Worm (Caenorhabditis elegans) whole organism, L4/young adult: ENCODE results near the gene ZK813.1.

Experiments
- W03F9.2 ChIP-seq: fragments of 150-350 bp; optimal IDR thresholded peaks from 2 replicates; lab custom pipeline; 2014; ENCODE audit warnings: missing biosample characterization, missing genetic modification characterization
- dao-5 ChIP-seq: sonication (generic microtip); optimal IDR thresholded peaks from 2 replicates; lab custom pipeline; 2016; ENCODE audit warnings: missing genotype, missing genetic modification characterization, moderate library complexity, missing compliant biosample characterization
- him-1 ChIP-seq: sonication (generic microtip); optimal IDR thresholded peaks from 2 replicates; lab custom pipeline; 2016; ENCODE audit warnings: missing genotype, missing genetic modification reagents, missing genetic modification characterization, missing compliant biosample characterization

Gene ZK813.1

DNA sequence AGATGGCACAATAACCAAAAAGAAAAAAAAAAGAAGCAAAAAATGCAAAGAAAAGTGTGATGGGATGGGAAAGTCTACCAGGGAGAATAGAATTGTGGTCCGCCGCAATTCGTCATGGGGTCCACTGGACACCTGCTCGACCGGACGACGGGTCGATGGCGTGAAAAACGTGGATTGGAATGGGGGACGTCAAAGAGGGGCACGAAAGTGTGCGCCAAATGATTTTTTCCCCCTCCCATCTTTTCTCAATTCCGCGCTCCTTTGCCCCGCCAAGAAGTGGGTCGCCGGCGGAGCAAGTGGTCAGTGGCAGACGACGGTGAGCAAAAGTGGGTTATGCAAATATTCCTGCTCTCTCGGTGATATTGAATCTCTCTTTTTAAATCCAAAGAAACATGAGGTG lies 21.8 kb downstream of the ZK813.1 start:
- TF ChIP-seq dao-5 (no peak), W03F9.2 (no peak), him-1 (tag; lab: Kevin White, UChicago) (no peak)

DNA sequence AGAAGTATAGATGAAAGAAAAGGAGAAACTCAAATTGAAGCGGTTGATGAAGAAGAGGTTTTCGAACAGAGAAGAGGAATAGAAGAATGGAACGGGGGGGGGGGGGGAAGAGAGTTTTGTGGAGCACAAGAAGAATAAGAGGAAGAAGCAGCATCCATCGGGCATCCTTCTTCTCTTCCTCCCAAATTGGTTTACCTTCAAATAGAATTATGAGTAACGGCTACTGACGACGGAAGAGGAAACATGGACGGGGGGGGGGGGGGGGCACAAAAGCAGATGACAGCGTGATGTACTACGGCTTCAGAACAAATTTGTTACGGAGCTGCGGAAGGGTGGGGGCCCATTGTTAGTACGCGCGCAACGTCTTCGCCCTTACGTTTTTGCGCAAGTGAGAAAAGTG lies 23.2 kb downstream of the ZK813.1 start:
- no peak for TF ChIP-seq him-1 (tag; lab: Kevin White, UChicago)
- TF ChIP-seq W03F9.2 = no peak
- no peak for TF ChIP-seq dao-5

DNA sequence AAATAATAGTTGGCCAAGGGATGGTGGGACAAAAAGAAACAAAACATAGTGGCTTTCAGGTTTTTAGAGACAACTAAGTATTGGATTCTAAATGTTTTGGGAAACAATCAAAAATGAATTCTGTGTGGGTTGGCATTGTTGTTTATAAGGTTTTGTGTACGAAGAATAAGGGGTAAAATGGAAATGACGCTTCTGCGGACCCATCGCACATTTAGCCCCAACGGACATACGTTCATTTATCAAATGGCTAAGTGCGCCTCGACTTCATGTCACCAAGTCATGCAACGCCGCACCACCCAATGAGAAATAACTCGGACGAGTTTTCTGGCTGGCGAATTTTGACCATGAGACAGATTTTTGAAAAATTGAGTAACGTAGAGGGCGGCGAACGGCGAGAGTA lies 24.2 kb downstream of the ZK813.1 start:
- TF ChIP-seq him-1 (tag; lab: Kevin White, UChicago) (no peak), W03F9.2 (no peak), dao-5 (no peak)

DNA sequence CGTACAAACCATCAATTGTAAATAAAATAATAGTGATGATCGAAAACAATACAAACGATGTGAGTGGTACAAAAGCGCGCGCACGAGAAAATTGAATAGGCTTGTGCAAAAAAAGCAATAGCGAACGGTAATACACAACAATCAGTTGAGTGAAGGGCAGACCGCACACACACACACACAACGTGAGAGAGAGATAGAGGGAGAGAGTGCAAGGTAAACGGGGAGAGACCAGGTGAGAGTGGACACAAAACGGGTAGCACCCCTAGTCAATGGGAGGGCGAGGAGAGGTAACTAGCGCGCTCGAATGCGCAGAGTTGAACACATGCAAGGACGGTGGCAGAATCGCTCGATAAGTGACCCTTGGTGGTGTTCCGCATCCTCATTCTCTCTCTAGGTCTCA lies 26.1 kb downstream of the ZK813.1 start:
- TF ChIP-seq W03F9.2 (no peak), dao-5 (no peak), him-1 (tag; lab: Kevin White, UChicago) (no peak)

DNA sequence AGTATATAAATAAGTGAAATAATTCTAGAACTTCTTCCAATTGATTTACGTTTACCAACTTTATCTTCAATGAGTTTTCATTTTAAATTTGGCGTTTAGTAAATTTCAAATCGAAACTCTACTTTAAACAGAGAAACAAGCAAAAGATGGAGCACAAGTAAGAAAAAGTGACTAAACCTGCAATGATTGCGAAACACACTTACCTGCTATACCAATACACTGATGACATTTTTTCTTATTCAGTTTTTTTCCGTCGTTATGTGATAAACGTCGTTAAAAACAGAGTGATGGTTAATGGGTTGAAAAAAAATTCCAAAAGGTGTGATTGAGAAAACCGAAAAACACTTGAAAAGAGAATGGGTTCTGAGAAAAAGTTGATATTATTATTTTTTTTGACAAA lies 27.7 kb downstream of the ZK813.1 start:
- TF ChIP-seq dao-5 (no peak), him-1 (tag; lab: Kevin White, UChicago) (no peak), W03F9.2 (no peak)

DNA sequence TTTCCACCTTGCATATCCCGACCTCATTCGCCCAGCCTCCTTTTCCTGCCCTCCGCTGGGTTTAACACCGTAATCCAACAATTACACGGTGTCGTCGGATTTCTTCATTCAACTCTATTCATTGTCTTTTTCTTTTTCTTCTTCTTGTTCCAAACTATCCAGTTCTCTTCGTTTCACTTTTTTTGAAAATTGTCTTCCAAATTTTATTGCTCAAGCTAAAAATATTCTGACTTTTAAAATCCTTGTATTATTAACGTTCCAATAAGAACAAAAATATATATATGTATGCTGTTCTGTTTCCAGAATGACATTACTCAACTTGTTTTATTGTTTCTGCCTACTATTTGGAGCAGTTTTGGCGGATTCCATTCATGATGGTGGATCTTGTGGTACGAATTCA lies 33.8 kb downstream of the ZK813.1 start, which contains the start of gene wrt-6:
wrt-6 (plus strand) TSS at position 301 of the 400 bp plus-strand sequence.
- TF ChIP-seq W03F9.2 (no peak), him-1 (tag; lab: Kevin White, UChicago) (no peak), dao-5 (no peak)

DNA sequence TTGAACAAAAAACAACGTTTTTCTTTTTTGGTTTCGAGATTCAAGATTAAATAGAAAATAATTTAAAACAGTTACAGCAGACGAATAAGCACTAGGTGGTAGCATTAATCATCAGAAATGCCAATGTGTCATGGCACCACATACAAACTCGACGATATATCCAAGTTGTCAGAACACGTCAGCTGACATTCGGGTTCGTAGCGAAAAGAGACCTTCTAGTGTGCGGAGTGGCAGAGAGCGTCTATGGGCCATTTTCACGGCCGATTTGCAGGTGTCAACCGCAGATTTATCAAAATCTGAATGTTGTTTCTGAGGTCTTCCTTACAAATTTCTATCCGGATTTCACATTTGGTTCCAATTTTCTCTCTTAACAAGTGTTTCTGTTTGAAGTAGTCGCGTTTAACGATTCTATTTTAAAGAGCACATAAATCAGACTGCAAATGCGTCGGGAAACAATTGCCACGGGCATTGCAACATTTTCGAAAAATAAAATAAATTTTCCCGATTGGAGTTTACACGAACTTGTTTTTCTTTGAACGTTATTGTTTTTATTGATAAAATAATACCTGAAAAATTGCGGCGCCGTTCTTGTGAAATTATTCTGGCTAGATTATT lies 42.1 kb downstream of the ZK813.1 start:
- TF ChIP-seq him-1 (tag; lab: Kevin White, UChicago) (no peak), dao-5 (no peak), W03F9.2 (no peak)

DNA sequence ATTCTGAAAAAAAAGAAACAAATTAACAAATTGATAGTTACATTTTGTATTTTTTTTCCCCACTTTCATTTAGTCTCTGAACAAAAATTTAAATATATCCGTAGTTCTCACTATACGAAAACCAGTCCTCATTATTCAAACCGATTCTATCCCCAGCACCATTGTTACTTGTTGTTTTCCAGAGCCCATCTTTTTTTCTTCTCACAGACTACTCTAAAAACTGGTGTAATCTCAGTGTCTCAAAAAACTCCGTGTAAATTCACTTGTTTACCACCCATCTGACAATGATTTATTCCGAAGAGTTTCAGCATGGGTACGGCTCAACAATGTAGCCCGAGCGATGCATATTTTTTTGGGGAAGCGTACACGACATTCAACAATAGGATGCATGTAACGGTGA lies 42.9 kb downstream of the ZK813.1 start, which contains the start of gene C12D12.3:
C12D12.3 (plus strand) TSS at position 301 of the 400 bp plus-strand sequence.
- TF ChIP-seq him-1 (tag; lab: Kevin White, UChicago) = no peak
- TF ChIP-seq W03F9.2 = no peak

DNA sequence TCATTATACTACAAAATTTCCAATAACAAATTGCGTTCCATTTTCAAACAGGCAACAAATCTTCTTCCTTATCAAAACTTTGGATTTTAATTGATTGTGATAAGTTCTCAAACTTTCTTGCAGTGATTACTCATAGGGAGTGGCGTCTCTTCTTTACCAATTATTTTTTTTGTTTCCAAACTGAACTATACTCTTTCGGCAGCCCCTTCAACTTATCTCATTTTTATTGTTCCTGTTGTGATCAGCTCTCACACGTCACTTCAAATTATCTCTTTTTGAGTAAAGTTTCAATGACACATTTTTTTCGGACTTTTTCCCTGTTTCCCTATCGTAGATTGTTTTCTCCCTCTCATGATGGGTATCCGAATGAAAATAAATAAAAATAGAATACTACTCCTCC lies 46.3 kb downstream of the ZK813.1 start:
- TF ChIP-seq W03F9.2 (no peak), dao-5 (no peak)

DNA sequence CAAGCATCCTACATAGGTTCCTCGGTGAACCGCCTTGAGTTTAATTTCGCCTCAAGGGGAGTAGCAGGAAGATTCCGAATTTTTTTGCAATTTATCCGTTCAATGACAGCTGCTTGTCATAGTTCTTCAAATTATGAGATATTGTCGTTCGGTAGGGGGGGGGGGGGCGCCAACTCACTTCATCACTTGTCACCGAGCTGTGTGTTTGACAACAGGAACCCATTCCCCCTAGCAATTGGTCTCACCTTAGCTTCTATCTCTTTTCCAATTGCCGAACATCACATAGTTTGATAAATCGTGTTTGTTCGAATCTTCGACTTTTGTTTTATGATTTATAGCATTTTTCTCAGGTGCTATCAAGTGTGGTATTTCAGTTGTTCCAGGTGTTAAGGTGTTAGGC lies 48.5 kb downstream of the ZK813.1 start:
- TF ChIP-seq W03F9.2 = no peak
- TF ChIP-seq him-1 (tag; lab: Kevin White, UChicago) = no peak
- no peak for TF ChIP-seq dao-5

DNA sequence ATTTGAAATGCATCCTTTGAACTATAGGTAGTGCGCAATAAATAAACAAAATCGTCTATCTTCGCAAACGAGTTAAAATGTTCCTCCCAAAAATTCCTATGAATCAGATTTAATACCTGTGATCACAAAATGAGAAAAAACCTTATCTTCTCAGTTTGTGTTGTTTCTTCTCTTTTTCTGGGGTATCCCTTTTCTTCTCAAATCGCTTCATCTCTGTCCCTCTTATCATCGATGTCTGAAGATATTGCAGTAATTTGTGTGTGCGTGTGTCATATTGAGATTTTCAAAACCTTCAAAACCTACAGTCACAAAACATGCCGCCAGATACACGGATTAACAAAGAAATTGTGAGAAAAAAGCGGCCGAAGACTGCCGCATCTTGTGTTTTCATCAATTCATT lies 49.7 kb downstream of the ZK813.1 start, which contains the start of gene glt-1:
glt-1 (plus strand) TSS at position 251 of the 400 bp plus-strand sequence.
- TF ChIP-seq him-1 (tag; lab: Kevin White, UChicago) = no peak
- no peak for TF ChIP-seq W03F9.2
- TF ChIP-seq dao-5 = no peak
